Worm (Caenorhabditis elegans) whole organism, early embryonic: ENCODE measurements around the gene pqn-39.

Source experiments
- B0310.2 ChIP-seq: sonication (generic microtip); optimal IDR thresholded peaks from 2 replicates; lab custom pipeline; 2016; ENCODE audit warnings: mild to moderate bottlenecking, missing genetic modification characterization, missing compliant biosample characterization
- F13C5.2 ChIP-seq: sonication (generic microtip); optimal IDR thresholded peaks from 2 replicates; lab custom pipeline; 2017; ENCODE audit warnings: mild to moderate bottlenecking, missing genetic modification characterization, inconsistent platforms, missing compliant biosample characterization
- aly-1 ChIP-seq: sonication (generic microtip); optimal IDR thresholded peaks from 2 replicates; lab custom pipeline; 2016; ENCODE audit warnings: missing genetic modification characterization, missing compliant biosample characterization
- ama-1 ChIP-seq: fragments of 150-350 bp; optimal IDR thresholded peaks from 2 replicates; lab custom pipeline; 2014
- ceh-13 ChIP-seq: fragments of 200-800 bp; sonication (Bioruptor generic); optimal IDR thresholded peaks from 2 replicates; lab custom pipeline; 2018; ENCODE audit warnings: mild to moderate bottlenecking, missing genetic modification characterization, missing compliant biosample characterization
- ceh-36 ChIP-seq: sonication (generic microtip); optimal IDR thresholded peaks from 2 replicates; lab custom pipeline; 2016; ENCODE audit warnings: missing genetic modification characterization, inconsistent platforms, missing compliant biosample characterization
- ets-7 ChIP-seq: sonication (generic microtip); optimal IDR thresholded peaks from 2 replicates; lab custom pipeline; 2016; ENCODE audit warnings: missing genotype, missing genetic modification characterization, missing compliant biosample characterization
- flt-1 ChIP-seq: fragments of 200-800 bp; sonication (Bioruptor generic); IDR thresholded peaks from 2 replicates; pipeline ENCODE4 v1.3.6; 2022; ENCODE audit warnings: missing genetic modification characterization, missing compliant biosample characterization
- hmbx-1 ChIP-seq: sonication (generic microtip); optimal IDR thresholded peaks from 2 replicates; lab custom pipeline; 2016; ENCODE audit warnings: mild to moderate bottlenecking, missing genetic modification characterization, missing compliant biosample characterization
- hmg-4 ChIP-seq: fragments of 200-800 bp; sonication (Bioruptor generic); optimal IDR thresholded peaks from 2 replicates; lab custom pipeline; 2018; ENCODE audit warnings: mild to moderate bottlenecking, missing genetic modification characterization, missing compliant biosample characterization
- hnd-1 ChIP-seq: sonication (generic microtip); optimal IDR thresholded peaks from 2 replicates; lab custom pipeline; 2016; ENCODE audit warnings: missing genetic modification characterization, missing compliant biosample characterization
- pes-1 ChIP-seq: fragments of 200-800 bp; sonication (Bioruptor generic); IDR thresholded peaks from 2 replicates; pipeline ENCODE4 v1.3.6; 2022; ENCODE audit warnings: missing genetic modification reagents, missing genetic modification characterization, missing compliant biosample characterization
- scrt-1 ChIP-seq: fragments of 200-800 bp; sonication (Bioruptor generic); IDR thresholded peaks from 2 replicates; pipeline ENCODE4 v1.3.6; 2022; ENCODE audit warnings: missing genetic modification characterization, missing compliant biosample characterization
- sea-1 ChIP-seq: fragments of 200-800 bp; sonication (Bioruptor generic); conservative IDR thresholded peaks from 2 replicates; pipeline ENCODE4 v1.3.6; 2022; ENCODE audit warnings: missing genetic modification characterization, missing compliant biosample characterization
- tbx-11 ChIP-seq: fragments of 200-800 bp; sonication (Bioruptor generic); IDR thresholded peaks from 2 replicates; pipeline ENCODE4 v1.3.6; 2022; ENCODE audit warnings: missing genetic modification characterization, missing compliant biosample characterization
- tbx-37 ChIP-seq: fragments of 200-800 bp; sonication (Bioruptor generic); conservative IDR thresholded peaks from 2 replicates; pipeline ENCODE4 v1.3.6; 2022; ENCODE audit warnings: missing genetic modification reagents, missing genetic modification characterization, missing compliant biosample characterization
- tra-4 ChIP-seq: sonication (generic microtip); optimal IDR thresholded peaks from 2 replicates; lab custom pipeline; 2017; ENCODE audit warnings: missing genetic modification characterization, missing compliant biosample characterization

The pqn-39 gene

ce11 chrX:13968292-13968691 is at the start of gene pqn-39:
Gene pqn-39 (minus strand): TSS chrX:13968676.
- TF ChIP-seq F13C5.2 (tag; lab: Kevin White, UChicago) (no peak), ceh-36 (no peak), aly-1 (no peak), tra-4 (tag; lab: Kevin White, UChicago) (no peak), hmg-4 (no peak), scrt-1 (GFP tag; lab: Robert Waterston, UW) (no peak), sea-1 (GFP tag; lab: Robert Waterston, UW) (no peak), ama-1 (lab: Kevin White, UChicago) (no peak), ceh-13 (GFP tag; lab: Kevin White, UChicago) (no peak), hmbx-1 (tag; lab: Kevin White, UChicago) (no peak), tbx-11 (GFP tag; lab: Robert Waterston, UW) (no peak), hnd-1 (tag; lab: Kevin White, UChicago) (no peak), B0310.2 (tag; lab: Kevin White, UChicago) (no peak), pes-1 (GFP tag; lab: Robert Waterston, UW) (no peak), ets-7 (tag; lab: Kevin White, UChicago) (no peak), tbx-37 (no peak)

- no peak for TF ChIP-seq ceh-36
- no peak for TF ChIP-seq hmbx-1 (tag; lab: Kevin White, UChicago)
- peak; percentile 63 for TF ChIP-seq hmg-4
- peak; percentile 33 for TF ChIP-seq F13C5.2 (tag; lab: Kevin White, UChicago)
These were observed 48.2 kb upstream of the pqn-39 start for ce11 chrX:14016698-14017097.

ce11 chrX:14015808-14016207 is 47.3 kb upstream of the pqn-39 start:
- TF ChIP-seq F13C5.2 (tag; lab: Kevin White, UChicago) (peak; percentile 79), B0310.2 (tag; lab: Kevin White, UChicago) (peak; percentile 54), tbx-11 (GFP tag; lab: Robert Waterston, UW) (peak; percentile 84), ets-7 (tag; lab: Kevin White, UChicago) (peak; percentile 51), tbx-37 (peak; percentile 66), sea-1 (GFP tag; lab: Robert Waterston, UW) (peak; percentile 84), ceh-36 (peak; percentile 79), scrt-1 (GFP tag; lab: Robert Waterston, UW) (peak; percentile 85), aly-1 (peak; percentile 69), pes-1 (GFP tag; lab: Robert Waterston, UW) (peak; percentile 86), flt-1 (GFP tag; lab: Robert Waterston, UW) (peak; percentile 83), ceh-13 (GFP tag; lab: Kevin White, UChicago) (peak; percentile 78), hnd-1 (tag; lab: Kevin White, UChicago) (peak; percentile 73), tra-4 (tag; lab: Kevin White, UChicago) (peak; percentile 60), ama-1 (lab: Kevin White, UChicago) (no peak), hmbx-1 (tag; lab: Kevin White, UChicago) (peak; percentile 49), hmg-4 (peak; percentile 79)

ce11 chrX:14015366-14015765 is 46.9 kb upstream of the pqn-39 start, which contains the start of gene C04C11.25:
Gene C04C11.25 (minus strand): TSS chrX:14015466.
- no peak for TF ChIP-seq tbx-11 (GFP tag; lab: Robert Waterston, UW)
- no peak for TF ChIP-seq B0310.2 (tag; lab: Kevin White, UChicago)

- TF ChIP-seq hmg-4: no peak
- no peak for TF ChIP-seq pes-1 (GFP tag; lab: Robert Waterston, UW)
- no peak for TF ChIP-seq flt-1 (GFP tag; lab: Robert Waterston, UW)
- TF ChIP-seq tra-4 (tag; lab: Kevin White, UChicago): no peak
- no peak for TF ChIP-seq ceh-13 (GFP tag; lab: Kevin White, UChicago)
- TF ChIP-seq tbx-11 (GFP tag; lab: Robert Waterston, UW): no peak
- no peak for TF ChIP-seq ets-7 (tag; lab: Kevin White, UChicago)
- TF ChIP-seq sea-1 (GFP tag; lab: Robert Waterston, UW): no peak
- no peak for TF ChIP-seq hnd-1 (tag; lab: Kevin White, UChicago)
These were observed 43.9 kb upstream of the pqn-39 start, which contains the start of gene tbc-19 for ce11 chrX:14012417-14012816. Gene tbc-19 (minus strand): TSS chrX:14012517.

ce11 chrX:14008130-14008529 is 39.7 kb upstream of the pqn-39 start:
- no peak for TF ChIP-seq ceh-13 (GFP tag; lab: Kevin White, UChicago)
- TF ChIP-seq hmbx-1 (tag; lab: Kevin White, UChicago): no peak
- TF ChIP-seq pes-1 (GFP tag; lab: Robert Waterston, UW): no peak
- no peak for TF ChIP-seq ama-1 (lab: Kevin White, UChicago)
- no peak for TF ChIP-seq tbx-11 (GFP tag; lab: Robert Waterston, UW)
- TF ChIP-seq flt-1 (GFP tag; lab: Robert Waterston, UW): no peak
- TF ChIP-seq tbx-37: no peak
- no peak for TF ChIP-seq tra-4 (tag; lab: Kevin White, UChicago)
- TF ChIP-seq aly-1: no peak
- TF ChIP-seq B0310.2 (tag; lab: Kevin White, UChicago): no peak
- TF ChIP-seq F13C5.2 (tag; lab: Kevin White, UChicago): no peak
- TF ChIP-seq hnd-1 (tag; lab: Kevin White, UChicago): no peak
- TF ChIP-seq sea-1 (GFP tag; lab: Robert Waterston, UW): no peak
- no peak for TF ChIP-seq scrt-1 (GFP tag; lab: Robert Waterston, UW)
- TF ChIP-seq ets-7 (tag; lab: Kevin White, UChicago): no peak
- no peak for TF ChIP-seq hmg-4
- no peak for TF ChIP-seq ceh-36

ce11 chrX:14003538-14003937 is 35.1 kb upstream of the pqn-39 start:
- TF ChIP-seq pes-1 (GFP tag; lab: Robert Waterston, UW): no peak
- no peak for TF ChIP-seq tbx-37
- no peak for TF ChIP-seq aly-1
- TF ChIP-seq ceh-13 (GFP tag; lab: Kevin White, UChicago): no peak
- TF ChIP-seq hmbx-1 (tag; lab: Kevin White, UChicago): no peak
- no peak for TF ChIP-seq F13C5.2 (tag; lab: Kevin White, UChicago)
- no peak for TF ChIP-seq ceh-36
